Worm (Caenorhabditis elegans): ENCODE data around the gene C01G10.6.

The C01G10.6 gene

DNA sequence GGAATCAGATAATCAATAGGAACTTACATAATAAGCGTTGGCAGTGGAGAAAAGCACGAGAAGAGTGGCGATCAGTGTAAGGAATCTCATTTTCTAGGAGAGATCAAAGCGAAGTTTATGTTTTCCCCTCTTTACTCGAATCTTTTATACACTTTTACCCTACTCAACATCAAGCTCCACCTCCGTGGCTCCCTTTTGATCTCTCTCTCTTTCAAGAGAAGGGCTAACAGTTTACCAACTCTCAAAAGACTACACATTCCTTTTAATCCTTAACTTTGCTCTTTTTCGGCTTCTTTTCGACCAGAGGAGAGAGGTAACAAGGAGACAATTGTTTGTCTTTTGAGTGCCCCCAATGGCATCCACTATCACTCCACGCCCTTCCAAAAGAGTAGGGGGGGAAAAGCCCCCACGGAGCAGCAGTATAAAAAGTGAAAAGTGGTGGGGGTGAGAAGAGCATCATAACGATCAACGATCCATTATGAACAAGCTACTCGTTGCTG lies at the start of gene C01G10.6, which contains the start of gene C01G10.15:
Gene C01G10.6, plus strand, starts transcription at position 450 of the 500 bp plus-strand sequence.
Gene C01G10.15, minus strand, starts transcription at position 101 of the 500 bp plus-strand sequence.
- no peak for TF ChIP-seq gei-17 (GFP tag; optimal IDR thresholded peaks at IDR 0.05)

DNA sequence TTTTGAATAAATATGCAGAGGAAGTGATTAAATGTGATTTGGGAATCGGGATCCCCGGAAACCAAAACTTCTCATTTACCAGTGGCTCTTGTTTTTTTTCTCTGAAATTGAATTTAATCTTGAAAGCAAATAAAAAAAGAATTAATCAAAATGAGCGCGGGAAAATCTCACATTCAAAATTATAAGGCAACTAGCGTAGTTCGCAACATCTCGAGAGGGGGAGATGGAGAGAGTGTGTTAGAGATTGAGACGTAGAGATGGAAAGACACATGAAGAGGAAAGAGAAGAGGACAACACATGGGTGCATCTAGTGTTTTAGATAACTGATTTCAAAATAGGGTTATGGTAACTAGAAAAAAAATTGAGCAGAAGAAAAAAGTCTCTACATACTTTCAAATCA lies 39.3 kb upstream of the C01G10.6 start, which contains the start of gene sdc-3:
Gene sdc-3, minus strand, starts transcription at position 101 of the 400 bp plus-strand sequence.
- TF ChIP-seq ztf-6 (GFP tag; IDR thresholded peaks at IDR 0.05) (no peak), hlh-12 (tag; optimal IDR thresholded peaks at IDR 0.05) (no peak), hmg-1.2 (GFP tag; IDR thresholded peaks at IDR 0.05) (peak; percentile 76; the same call in 1 of the 2 replicates), ets-4 (GFP tag; optimal IDR thresholded peaks at IDR 0.05) (no peak)

DNA sequence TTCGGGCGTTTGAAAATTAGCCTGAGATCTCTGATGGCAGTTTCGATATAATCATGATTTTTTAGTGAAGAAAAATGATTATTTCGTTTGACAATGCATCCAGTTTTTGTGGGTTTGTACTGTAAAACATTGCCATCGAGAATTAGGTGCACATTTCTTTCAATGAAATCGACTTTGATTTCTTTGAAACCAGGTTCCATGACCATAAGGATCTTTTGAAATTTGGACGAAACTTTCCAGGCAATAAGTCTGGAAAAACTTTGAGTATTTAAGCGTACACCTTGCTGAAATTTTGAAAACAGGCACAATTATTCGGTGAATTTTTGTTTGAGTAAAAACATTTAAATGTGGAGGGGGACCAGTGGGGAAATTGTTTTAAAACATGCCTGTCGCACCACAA lies 35.7 kb upstream of the C01G10.6 start:
- no peak for TF ChIP-seq K12H6.12 (tag; optimal IDR thresholded peaks at IDR 0.05)
- TF ChIP-seq cebp-2 (GFP tag; IDR thresholded peaks at IDR 0.05), result no peak
- TF ChIP-seq ama-1 (optimal IDR thresholded peaks at IDR 0.05), result no peak
- TF ChIP-seq ama-1 (GFP tag; optimal IDR thresholded peaks at IDR 0.05), result no peak
- TF ChIP-seq sea-2 (GFP tag; IDR thresholded peaks at IDR 0.05), result no peak
- no peak for TF ChIP-seq lsy-27 (tag; optimal IDR thresholded peaks at IDR 0.05; ENCODE audit: borderline replicate concordance, insufficient read depth)
- no peak for TF ChIP-seq nhr-179 (tag; optimal IDR thresholded peaks at IDR 0.05)
- no peak for TF ChIP-seq ccch-3 (GFP tag; optimal IDR thresholded peaks at IDR 0.05)
- TF ChIP-seq aptf-3 (GFP tag; IDR thresholded peaks at IDR 0.05), result no peak

DNA sequence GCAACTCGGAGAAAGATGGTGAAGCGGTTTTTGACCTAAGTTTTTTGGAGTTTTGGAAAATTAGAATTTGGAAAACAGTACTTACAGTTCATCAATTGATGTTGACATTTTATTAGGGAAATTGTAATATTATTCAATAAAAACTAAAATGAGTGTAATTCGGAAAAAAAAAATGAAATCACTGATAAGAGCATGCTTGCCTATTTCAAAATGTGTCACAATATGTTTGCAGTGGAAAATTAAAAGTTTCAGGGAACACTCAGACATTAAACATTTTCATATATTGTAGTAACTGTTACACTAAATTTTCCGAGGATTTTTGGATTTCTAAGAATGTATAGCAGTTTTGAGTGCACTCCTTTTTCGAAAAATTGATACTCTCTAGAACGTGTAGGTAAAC lies 35.1 kb upstream of the C01G10.6 start, which contains the start of the genes fbxa-82 and C25D7.5:
Gene fbxa-82, minus strand, starts transcription at position 163 of the 400 bp plus-strand sequence.
Gene C25D7.5, plus strand, starts transcription at position 283 of the 400 bp plus-strand sequence.
- no peak for TF ChIP-seq tbp1 (GFP tag; optimal IDR thresholded peaks at IDR 0.05)
- no peak for TF ChIP-seq F23B12.7 (tag; optimal IDR thresholded peaks at IDR 0.05; ENCODE audit: insufficient read depth)
- TF ChIP-seq cebp-1 (GFP tag; IDR thresholded peaks at IDR 0.05), result 0 out of 2 replicates have a peak, but pooled peaks have one; percentile 26
- no peak for TF ChIP-seq cebp-1 (tag; optimal IDR thresholded peaks at IDR 0.05)

DNA sequence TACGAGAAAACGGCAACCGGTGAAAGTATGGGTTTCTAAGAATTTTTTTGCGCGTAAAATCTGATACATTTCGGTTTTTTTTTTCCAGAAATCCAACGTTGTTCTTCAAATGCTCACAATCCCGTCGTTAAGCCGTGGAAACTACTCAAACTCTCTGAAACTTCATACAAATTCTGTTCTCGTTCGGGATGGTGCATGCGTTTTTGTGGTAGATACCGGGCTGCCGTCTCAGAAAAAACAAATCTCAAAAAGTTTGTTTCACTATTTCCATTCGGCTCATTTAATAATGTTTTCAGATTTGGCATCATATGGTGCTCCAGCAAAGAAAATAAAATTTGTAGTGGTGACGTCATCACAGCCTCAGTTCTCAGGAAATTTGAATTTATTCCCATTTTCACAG lies 32.7 kb upstream of the C01G10.6 start:
- no peak for TF ChIP-seq nhr-27 (tag; optimal IDR thresholded peaks at IDR 0.05)

DNA sequence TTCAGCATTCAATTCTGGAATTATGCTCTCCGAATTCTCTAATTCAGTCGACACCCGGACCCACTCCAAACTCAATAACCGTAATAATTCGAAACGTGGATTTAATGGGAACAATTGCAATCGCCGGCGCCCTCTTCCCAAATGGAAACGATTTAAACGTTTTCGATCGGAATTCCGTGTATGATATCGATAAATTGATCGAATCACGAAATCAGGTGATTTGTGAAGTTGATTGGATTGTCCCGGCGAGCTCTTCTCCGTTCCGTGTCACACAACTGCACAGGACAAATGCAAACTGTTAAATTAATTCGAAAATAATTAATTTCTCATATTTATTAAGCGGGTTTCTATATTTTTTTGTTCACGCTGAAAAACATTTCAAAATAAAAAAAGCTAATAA lies 31.6 kb upstream of the C01G10.6 start, which contains the start of gene C25D7.16:
Gene C25D7.16, plus strand, starts transcription at position 301 of the 400 bp plus-strand sequence.
- TF ChIP-seq B0019.2 (GFP tag; conservative IDR thresholded peaks at IDR 0.05), result no peak
- TF ChIP-seq madf-6 (GFP tag; IDR thresholded peaks at IDR 0.05), result peak; percentile 7; the same call in 1 of the 2 replicates

DNA sequence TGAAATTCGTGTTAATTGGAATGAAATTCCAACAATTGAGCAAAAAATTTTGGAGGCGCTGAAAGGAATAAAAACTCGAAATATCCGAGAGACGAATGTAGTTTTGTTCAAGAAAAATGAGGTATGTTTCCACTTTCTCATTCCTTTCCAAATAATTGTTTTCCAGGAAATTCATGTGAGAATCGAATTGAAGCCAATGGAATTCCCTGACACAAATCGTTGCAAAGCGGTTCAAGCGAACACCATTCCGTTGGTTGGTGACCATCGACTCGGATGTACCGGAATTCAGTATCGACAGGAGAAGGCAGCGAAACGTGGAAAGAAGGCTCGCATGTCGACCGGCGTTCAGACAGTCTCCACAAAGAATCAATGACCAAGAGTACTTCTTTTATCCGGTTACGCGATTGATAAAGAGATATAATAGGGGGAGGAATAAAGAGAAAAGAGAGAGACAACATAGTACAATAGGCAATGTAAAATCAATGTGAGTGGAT lies 31.1 kb upstream of the C01G10.6 start:
- TF ChIP-seq aptf-3 (GFP tag; IDR thresholded peaks at IDR 0.05), result no peak
- TF ChIP-seq lin-54 (GFP tag; optimal IDR thresholded peaks at IDR 0.05), result peak; percentile 12
- TF ChIP-seq F55B11.4 (tag; optimal IDR thresholded peaks at IDR 0.05; ENCODE audit: borderline replicate concordance, insufficient read depth), result no peak
- peak; percentile 61 for TF ChIP-seq B0336.3 (GFP tag; IDR thresholded peaks at IDR 0.05)
- TF ChIP-seq bed-1 (GFP tag; IDR thresholded peaks at IDR 0.05), result no peak
- peak; percentile 25 for TF ChIP-seq chd-7 (tag; optimal IDR thresholded peaks at IDR 0.05)
- TF ChIP-seq hsf-1 (GFP tag; IDR thresholded peaks at IDR 0.05), result 0 out of 2 replicates have a peak, but pooled peaks have one; percentile 53
- peak; percentile 76 for TF ChIP-seq lin-26 (GFP tag; IDR thresholded peaks at IDR 0.05)
- TF ChIP-seq madf-6 (GFP tag; IDR thresholded peaks at IDR 0.05), result peak; percentile 59
- TF ChIP-seq madf-10 (tag; optimal IDR thresholded peaks at IDR 0.05), result no peak

Measured in whole organism, young adult.